Fruit fly (Drosophila melanogaster): Measurements from ENCODE around the gene SmydA-8.

SmydA-8 gene

DNA sequence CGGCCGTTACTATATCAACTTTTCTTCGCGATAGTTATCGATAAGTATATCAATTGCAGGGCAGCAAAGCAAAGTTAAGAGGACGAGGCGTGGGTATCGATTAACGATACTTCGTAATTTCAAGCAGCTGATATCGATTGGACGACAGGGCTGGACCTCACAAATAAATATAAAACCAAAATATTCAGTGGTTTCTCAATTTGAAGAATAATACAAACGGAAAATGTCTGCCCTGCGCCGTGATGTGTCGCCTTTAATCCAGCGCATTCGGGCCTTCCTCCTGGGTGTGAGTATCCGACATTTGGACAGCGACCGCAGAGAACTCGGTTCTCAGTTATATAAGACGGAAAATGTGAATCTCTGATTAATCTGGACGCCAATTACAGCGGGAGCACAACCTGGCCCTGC, 41.2 kb downstream of the SmydA-8 start, which contains the start of gene ND-B14.5A (continued):
- peak; percentile 93 for TF ChIP-seq CG16813 (GFP tag; IDR thresholded peaks at IDR 0.05; ENCODE audit: partially characterized antibody)
- no peak for TF ChIP-seq Xbp1 (GFP tag; optimal IDR thresholded peaks at IDR 0.05)
- TF ChIP-seq onecut (GFP tag; IDR thresholded peaks at IDR 0.05), result peak; percentile 49
- TF ChIP-seq HmgZ (tag; optimal IDR thresholded peaks at IDR 0.05), result peak; percentile 48
- no peak for TF ChIP-seq tll (GFP tag; optimal IDR thresholded peaks at IDR 0.05)
- TF ChIP-seq CG10366 (GFP tag; IDR thresholded peaks at IDR 0.05), result no peak
- peak; percentile 97 for TF ChIP-seq CG14860 (GFP tag; IDR thresholded peaks at IDR 0.05; ENCODE audit: partially characterized antibody)
- no peak for TF ChIP-seq CG1832 (GFP tag; optimal IDR thresholded peaks at IDR 0.05)
- TF ChIP-seq Dref (GFP tag; IDR thresholded peaks at IDR 0.05), result peak; percentile 97
- TF ChIP-seq CG2712 (tag; optimal IDR thresholded peaks at IDR 0.05), result peak; percentile 26
- no peak for TF ChIP-seq Drgx (GFP tag; IDR thresholded peaks at IDR 0.05)
- peak; percentile 33 for TF ChIP-seq CoRest (tag; optimal IDR thresholded peaks at IDR 0.05)
- TF ChIP-seq Dll (GFP tag; IDR thresholded peaks at IDR 0.05; ENCODE audit: partially characterized antibody), result peak; percentile 92
- TF ChIP-seq br (optimal IDR thresholded peaks at IDR 0.05), result no peak
- TF ChIP-seq CG2129 (GFP tag; IDR thresholded peaks at IDR 0.05; ENCODE audit: partially characterized antibody), result peak; percentile 83
- TF ChIP-seq inv (GFP tag; IDR thresholded peaks at IDR 0.05; ENCODE audit: partially characterized antibody), result peak; percentile 86
- peak; percentile 99 for TF ChIP-seq CG34224 (GFP tag; IDR thresholded peaks at IDR 0.05; ENCODE audit: partially characterized antibody)
- peak; percentile 7 for TF ChIP-seq Hmr (GFP tag; optimal IDR thresholded peaks at IDR 0.05)
- peak; percentile 9 for TF ChIP-seq CG17186 (GFP tag; optimal IDR thresholded peaks at IDR 0.05)
- TF ChIP-seq PHDP (tag; optimal IDR thresholded peaks at IDR 0.05), result peak; percentile 15
- peak; percentile 83 for TF ChIP-seq CG42726 (GFP tag; IDR thresholded peaks at IDR 0.05; ENCODE audit: partially characterized antibody)
- no peak for TF ChIP-seq ash1 (GFP tag; optimal IDR thresholded peaks at IDR 0.05)
- TF ChIP-seq sens (GFP tag), result peak; percentile 65
- peak; percentile 25 for TF ChIP-seq CG2120 (GFP tag; optimal IDR thresholded peaks at IDR 0.05)
- peak; percentile 7 for TF ChIP-seq grau (tag; optimal IDR thresholded peaks at IDR 0.05)
- no peak for TF ChIP-seq Ada2b (GFP tag; IDR thresholded peaks at IDR 0.05)
- TF ChIP-seq Dek (tag; optimal IDR thresholded peaks at IDR 0.05), result no peak
- TF ChIP-seq CG8290 (GFP tag; optimal IDR thresholded peaks at IDR 0.05), result no peak
- TF ChIP-seq CG8290 (tag; optimal IDR thresholded peaks at IDR 0.05), result peak in 1 of 2 experiments; percentile 27
- TF ChIP-seq CG2889 (GFP tag; IDR thresholded peaks at IDR 0.05), result no peak
- peak; percentile 85 for TF ChIP-seq Doc3 (GFP tag; IDR thresholded peaks at IDR 0.05; ENCODE audit: partially characterized antibody)
- peak; percentile 77 for TF ChIP-seq Sry-δ (GFP tag; optimal IDR thresholded peaks at IDR 0.05)
- peak; percentile 5 for TF ChIP-seq CTCF (GFP tag; optimal IDR thresholded peaks at IDR 0.05)
- TF ChIP-seq nom (GFP tag; optimal IDR thresholded peaks at IDR 0.05), result peak; percentile 35
- peak; percentile 48; the same call in 1 of the 2 replicates for TF ChIP-seq Rfx (GFP tag; IDR thresholded peaks at IDR 0.05)
- no peak for TF ChIP-seq CG6254 (GFP tag; optimal IDR thresholded peaks at IDR 0.05)
- no peak for TF ChIP-seq pita (GFP tag; optimal IDR thresholded peaks at IDR 0.05)
- peak; percentile 16 for TF ChIP-seq phol (tag; optimal IDR thresholded peaks at IDR 0.05)
- TF ChIP-seq nmo (GFP tag; optimal IDR thresholded peaks at IDR 0.05), result peak; percentile 17
- no peak for TF ChIP-seq CG10543 (GFP tag; optimal IDR thresholded peaks at IDR 0.05)
- peak; percentile 96 for TF ChIP-seq Opbp (GFP tag; IDR thresholded peaks at IDR 0.05; ENCODE audit: partially characterized antibody)
- peak; percentile 86 for TF ChIP-seq BEAF-32 (GFP tag; optimal IDR thresholded peaks at IDR 0.05)
- peak; percentile 58 for TF ChIP-seq MESR4 (GFP tag; optimal IDR thresholded peaks at IDR 0.05)
- peak; percentile 90 for TF ChIP-seq Scr (GFP tag; IDR thresholded peaks at IDR 0.05; ENCODE audit: partially characterized antibody)
- TF ChIP-seq Vsx1 (GFP tag; optimal IDR thresholded peaks at IDR 0.05), result no peak
- no peak for TF ChIP-seq Taf1 (GFP tag; IDR thresholded peaks at IDR 0.05)
- TF ChIP-seq lbe (GFP tag; optimal IDR thresholded peaks at IDR 0.05), result no peak
- TF ChIP-seq CG10959 (GFP tag; IDR thresholded peaks at IDR 0.05), result no peak
- TF ChIP-seq CG10267 (tag; optimal IDR thresholded peaks at IDR 0.05), result peak; percentile 14
- peak in 1 of 2 experiments; percentile 92 for TF ChIP-seq Pdp1 (GFP tag; optimal IDR thresholded peaks at IDR 0.05)
